Worm (Caenorhabditis elegans): ENCODE results near the gene nlp-25.

- no peak for TF ChIP-seq peb-1 (tag; optimal IDR thresholded peaks at IDR 0.05)
- TF ChIP-seq lin-11 (tag; optimal IDR thresholded peaks at IDR 0.05): no peak
- TF ChIP-seq R02D3.7 (tag; optimal IDR thresholded peaks at IDR 0.05): no peak
Measured at ce11 chrV:19637890-19638289, 31.9 kb downstream of the nlp-25 start.

All from whole organism, L2 larva.